Worm (Caenorhabditis elegans) whole organism, late embryonic: ENCODE data around the gene srj-40.

Source experiments
- C08G9.2 ChIP-seq: sonication (generic microtip); optimal IDR thresholded peaks from 2 replicates; lab custom pipeline; 2016; ENCODE audit warnings: mild to moderate bottlenecking, missing genetic modification characterization, moderate library complexity, missing compliant biosample characterization
- T23F11.4 ChIP-seq: fragments of 200-800 bp; sonication (Bioruptor generic); optimal IDR thresholded peaks from 2 replicates; lab custom pipeline; 2018; ENCODE audit warnings: mild to moderate bottlenecking, missing genetic modification characterization, missing compliant biosample characterization
- Y22D7AL.16 ChIP-seq: sonication (generic microtip); optimal IDR thresholded peaks from 2 replicates; lab custom pipeline; 2016; ENCODE audit warnings: missing genetic modification characterization, missing compliant biosample characterization
- ceh-18 ChIP-seq: sonication (generic microtip); optimal IDR thresholded peaks from 2 replicates; lab custom pipeline; 2016; ENCODE audit warnings: missing genetic modification characterization, missing compliant biosample characterization
- ceh-19 ChIP-seq: fragments of 200-800 bp; sonication (Bioruptor generic); optimal IDR thresholded peaks from 2 replicates; lab custom pipeline; 2018; ENCODE audit warnings: mild to moderate bottlenecking, missing genetic modification characterization, missing compliant biosample characterization
- ceh-24 ChIP-seq: sonication (generic microtip); optimal IDR thresholded peaks from 2 replicates; lab custom pipeline; 2016; ENCODE audit warnings: mild to moderate bottlenecking, missing genetic modification characterization, missing compliant biosample characterization
- ceh-30 ChIP-seq: fragments of 150-350 bp; optimal IDR thresholded peaks from 2 replicates; lab custom pipeline; 2014; ENCODE audit warnings: missing biosample characterization, missing genetic modification characterization
- ceh-31 ChIP-seq: sonication (generic microtip); optimal IDR thresholded peaks from 2 replicates; lab custom pipeline; 2016; ENCODE audit warnings: missing genetic modification characterization, missing compliant biosample characterization
- ceh-6 ChIP-seq: fragments of 200-800 bp; sonication (Bioruptor generic); optimal IDR thresholded peaks from 2 replicates; lab custom pipeline; 2018; ENCODE audit warnings: mild to moderate bottlenecking, missing genetic modification characterization, missing compliant biosample characterization
- dmd-4 ChIP-seq: sonication (generic microtip); optimal IDR thresholded peaks from 2 replicates; lab custom pipeline; 2016; ENCODE audit warnings: borderline replicate concordance, missing genetic modification characterization, missing compliant biosample characterization
- elt-2 ChIP-seq: sonication (generic microtip); optimal IDR thresholded peaks from 2 replicates; lab custom pipeline; 2016; ENCODE audit warnings: missing genetic modification reagents, missing genetic modification characterization, missing compliant biosample characterization
- elt-4 ChIP-seq: sonication (generic microtip); optimal IDR thresholded peaks from 2 replicates; lab custom pipeline; 2016; ENCODE audit warnings: missing genetic modification characterization, missing compliant biosample characterization
- ets-4 ChIP-seq: sonication (generic microtip); optimal IDR thresholded peaks from 2 replicates; lab custom pipeline; 2016; ENCODE audit warnings: missing genetic modification characterization, missing compliant biosample characterization
- fax-1 ChIP-seq: sonication (generic microtip); optimal IDR thresholded peaks from 2 replicates; lab custom pipeline; 2016; ENCODE audit warnings: missing genotype, missing genetic modification characterization, missing compliant biosample characterization
- fkh-10 ChIP-seq: fragments of 150-350 bp; optimal IDR thresholded peaks from 2 replicates; lab custom pipeline; 2014; ENCODE audit warnings: missing biosample characterization, missing genetic modification reagents, missing genetic modification characterization
- fkh-6 ChIP-seq: sonication (generic microtip); optimal IDR thresholded peaks from 2 replicates; lab custom pipeline; 2016; ENCODE audit warnings: missing genetic modification characterization, missing compliant biosample characterization
- hlh-15 ChIP-seq: sonication (generic microtip); optimal IDR thresholded peaks from 2 replicates; lab custom pipeline; 2016; ENCODE audit warnings: missing genetic modification characterization, missing compliant biosample characterization
- hlh-6 ChIP-seq: sonication (generic microtip); optimal IDR thresholded peaks from 2 replicates; lab custom pipeline; 2016; ENCODE audit warnings: missing genotype, missing genetic modification characterization, missing compliant biosample characterization
- hlh-8 ChIP-seq: sonication (generic microtip); optimal IDR thresholded peaks from 2 replicates; lab custom pipeline; 2016; ENCODE audit warnings: missing genotype, missing genetic modification characterization, missing compliant biosample characterization
- lim-6 ChIP-seq: sonication (generic microtip); optimal IDR thresholded peaks from 2 replicates; lab custom pipeline; 2016; ENCODE audit warnings: missing genetic modification characterization, missing compliant biosample characterization
- lin-11 ChIP-seq: fragments of 200-800 bp; sonication (Bioruptor generic); optimal IDR thresholded peaks from 2 replicates; lab custom pipeline; 2018; ENCODE audit warnings: mild to moderate bottlenecking, missing genetic modification characterization, missing compliant biosample characterization
- madf-2 ChIP-seq: sonication (generic microtip); optimal IDR thresholded peaks from 2 replicates; lab custom pipeline; 2017; ENCODE audit warnings: missing genetic modification characterization, missing compliant biosample characterization
- nhr-11 ChIP-seq: fragments of 150-350 bp; optimal IDR thresholded peaks from 2 replicates; lab custom pipeline; 2014; ENCODE audit warnings: missing biosample characterization, missing genetic modification characterization
- nhr-232 ChIP-seq: sonication (generic microtip); optimal IDR thresholded peaks from 2 replicates; lab custom pipeline; 2016; ENCODE audit warnings: missing genetic modification characterization, missing compliant biosample characterization
- pag-3 ChIP-seq: sonication (generic microtip); optimal IDR thresholded peaks from 2 replicates; lab custom pipeline; 2016; ENCODE audit warnings: missing compliant biosample characterization, missing genetic modification characterization, borderline replicate concordance
- pax-1 ChIP-seq: fragments of 150-350 bp; optimal IDR thresholded peaks from 2 replicates; lab custom pipeline; 2014; ENCODE audit warnings: missing biosample characterization, missing genetic modification characterization
- pha-2 ChIP-seq: sonication (generic microtip); optimal IDR thresholded peaks from 2 replicates; lab custom pipeline; 2017; ENCODE audit warnings: mild to moderate bottlenecking, missing genetic modification characterization, missing compliant biosample characterization
- ref-2 ChIP-seq: sonication (generic microtip); optimal IDR thresholded peaks from 2 replicates; lab custom pipeline; 2016; ENCODE audit warnings: missing genetic modification characterization, missing compliant biosample characterization
- rnt-1 ChIP-seq: sonication (generic microtip); optimal IDR thresholded peaks from 2 replicates; lab custom pipeline; 2016; ENCODE audit warnings: missing genetic modification characterization, missing compliant biosample characterization
- sox-2 ChIP-seq: fragments of 200-800 bp; sonication (Bioruptor generic); IDR thresholded peaks from 2 replicates; pipeline ENCODE4 v1.3.6; 2022; ENCODE audit warnings: missing genetic modification reagents, missing genetic modification characterization, missing compliant biosample characterization
- syd-9 ChIP-seq: sonication (generic microtip); optimal IDR thresholded peaks from 2 replicates; lab custom pipeline; 2016; ENCODE audit warnings: mild to moderate bottlenecking, missing genetic modification characterization, moderate library complexity, missing compliant biosample characterization
- unc-3 ChIP-seq, 2 experiments: fragments of 200-800 bp in 1 of 2; sonication (Bioruptor generic) in 1 of 2; sonication (generic microtip) in 1 of 2; conservative IDR thresholded peaks in 1 of 2; optimal IDR thresholded peaks in 1 of 2; 2 replicates each; pipeline versions ENCODE4 v1.3.6 to Lab custom; 2016 to 2022; ENCODE audit warnings: missing compliant biosample characterization in 2 of 2, missing genetic modification characterization in 2 of 2, missing genetic modification reagents in 1 of 2
- unc-42 ChIP-seq: sonication (generic microtip); optimal IDR thresholded peaks from 2 replicates; lab custom pipeline; 2016; ENCODE audit warnings: missing genotype, missing genetic modification characterization, missing compliant biosample characterization
- unc-86 ChIP-seq: sonication (generic microtip); optimal IDR thresholded peaks from 2 replicates; lab custom pipeline; 2016; ENCODE audit warnings: missing genetic modification characterization, missing compliant biosample characterization
- zip-5 ChIP-seq: sonication (generic microtip); optimal IDR thresholded peaks from 2 replicates; lab custom pipeline; 2016; ENCODE audit warnings: missing genetic modification characterization, missing compliant biosample characterization
- ztf-16 ChIP-seq: sonication (generic microtip); optimal IDR thresholded peaks from 2 replicates; lab custom pipeline; 2017; ENCODE audit warnings: missing genetic modification characterization, missing compliant biosample characterization

srj-40 gene

DNA sequence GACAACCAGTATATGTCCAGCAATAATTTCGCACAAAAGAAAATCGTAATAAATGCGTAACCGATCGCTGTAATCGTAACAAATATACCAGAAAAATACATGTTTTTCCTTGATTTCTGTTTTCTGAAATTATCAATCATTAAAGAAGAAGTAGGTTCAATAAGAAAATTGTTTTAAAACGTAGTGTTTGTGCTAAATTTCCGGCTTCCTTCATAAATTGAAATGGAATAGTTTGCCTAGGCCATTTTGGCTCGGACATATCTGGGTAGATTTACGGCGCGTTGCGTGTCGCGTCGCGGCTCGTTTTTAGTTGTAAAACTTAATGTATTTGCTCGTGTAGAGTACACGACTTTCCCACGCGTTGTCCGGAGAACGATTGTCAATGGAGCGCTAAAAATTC, 18.7 kb upstream of the srj-40 start, which contains the start of gene F38H12.5:
TSS of gene F38H12.5 (minus strand) at position 101 of the 400 bp plus-strand sequence.
- TF ChIP-seq hlh-8 (no peak), nhr-11 (tag; lab: Kevin White, UChicago) (no peak), ceh-6 (GFP tag; lab: Kevin White, UChicago) (no peak), zip-5 (tag; lab: Kevin White, UChicago) (no peak), unc-3 (GFP tag; conservative IDR thresholded peaks at IDR 0.05; lab: Robert Waterston, UW) (no peak), unc-3 (tag; optimal IDR thresholded peaks at IDR 0.05; lab: Kevin White, UChicago) (no peak), elt-2 (tag; lab: Kevin White, UChicago) (no peak), lim-6 (no peak), ceh-30 (tag; lab: Kevin White, UChicago) (no peak), pag-3 (tag; lab: Kevin White, UChicago) (no peak), hlh-6 (tag; lab: Kevin White, UChicago) (no peak), ztf-16 (tag; lab: Kevin White, UChicago) (no peak), C08G9.2 (tag; lab: Kevin White, UChicago) (no peak), fax-1 (tag; lab: Kevin White, UChicago) (no peak), unc-42 (tag; lab: Kevin White, UChicago) (no peak)

- no peak for TF ChIP-seq ets-4
- TF ChIP-seq T23F11.4 (GFP tag; lab: Kevin White, UChicago) = no peak
- no peak for TF ChIP-seq dmd-4 (tag; lab: Kevin White, UChicago)
- TF ChIP-seq ceh-18 = no peak
- TF ChIP-seq unc-42 (tag; lab: Kevin White, UChicago) = no peak
- TF ChIP-seq, all 69 proteins: peak for 0
These were observed 6.9 kb upstream of the srj-40 start, which contains the start of gene nhr-181 for ce11 chrV:4094740-4095139. TSS of gene nhr-181 (plus strand) at chrV:4095040.

- no peak for TF ChIP-seq pha-2 (tag; lab: Kevin White, UChicago)
- no peak for TF ChIP-seq unc-86 (tag; lab: Kevin White, UChicago)
- TF ChIP-seq syd-9 (tag; lab: Kevin White, UChicago) = no peak
- TF ChIP-seq ref-2 (tag; lab: Kevin White, UChicago) = no peak
- no peak for TF ChIP-seq ceh-18
- TF ChIP-seq unc-3 (GFP tag; conservative IDR thresholded peaks at IDR 0.05; lab: Robert Waterston, UW) = no peak
- no peak for TF ChIP-seq unc-3 (tag; optimal IDR thresholded peaks at IDR 0.05; lab: Kevin White, UChicago)
These were observed 2.6 kb downstream of the srj-40 start, which contains the start of gene srj-39 for ce11 chrV:4104298-4104697. TSS of gene srj-39 (plus strand) at chrV:4104598.

DNA sequence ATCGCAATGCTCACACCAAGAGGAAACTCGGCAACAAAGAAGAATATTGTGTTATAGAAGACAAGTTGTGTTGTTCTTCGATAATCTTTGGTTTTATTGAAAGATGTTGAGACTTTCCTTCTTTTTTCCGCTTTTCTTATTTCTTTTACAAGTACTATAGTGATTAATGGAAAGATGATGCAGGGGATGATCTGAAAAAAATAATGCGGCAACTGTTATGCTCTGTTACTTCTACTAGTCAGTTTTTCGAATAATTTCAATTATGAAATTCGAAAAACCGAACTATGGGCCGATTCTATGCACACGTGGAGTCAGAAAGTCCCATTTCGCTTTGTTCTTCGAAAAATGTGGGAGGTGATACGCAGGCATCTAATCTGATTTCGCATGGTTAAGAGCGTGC, 5.0 kb downstream of the srj-40 start:
- TF ChIP-seq elt-4 (tag; lab: Kevin White, UChicago) (no peak), lim-6 (no peak), fkh-10 (GFP tag; lab: Kevin White, UChicago) (no peak), pag-3 (tag; lab: Kevin White, UChicago) (no peak), zip-5 (tag; lab: Kevin White, UChicago) (no peak), sox-2 (no peak), fkh-6 (tag; lab: Kevin White, UChicago) (no peak), hlh-6 (tag; lab: Kevin White, UChicago) (no peak), lin-11 (tag; lab: Kevin White, UChicago) (no peak), ceh-18 (no peak), ceh-19 (GFP tag; lab: Kevin White, UChicago) (no peak), madf-2 (tag; lab: Kevin White, UChicago) (no peak), ceh-24 (tag; lab: Kevin White, UChicago) (no peak), syd-9 (tag; lab: Kevin White, UChicago) (no peak), T23F11.4 (GFP tag; lab: Kevin White, UChicago) (no peak)
- TF ChIP-seq, all 69 proteins: peak for 0

DNA sequence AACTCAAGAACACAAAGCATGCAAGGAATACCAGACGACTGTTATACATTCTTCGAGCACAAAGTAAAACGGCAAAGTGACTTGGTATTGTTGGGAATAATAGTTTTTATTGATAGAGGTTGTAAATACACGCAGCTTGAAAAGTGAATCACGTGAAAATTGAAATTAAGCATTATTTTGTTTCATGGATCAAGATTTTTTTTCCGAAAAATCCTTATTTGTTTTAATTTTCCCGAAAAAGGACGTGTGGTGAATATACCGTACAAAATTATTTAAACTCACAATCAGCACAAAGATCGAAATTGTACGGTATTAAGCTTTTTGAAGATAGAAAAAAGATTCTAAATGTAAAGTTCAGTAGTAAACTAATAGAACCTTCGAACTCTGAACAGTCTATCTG, 8.2 kb downstream of the srj-40 start, which contains the start of gene clc-18:
TSS of gene clc-18 (minus strand) at position 101 of the 400 bp plus-strand sequence.
- TF ChIP-seq Y22D7AL.16 (tag; lab: Kevin White, UChicago) (no peak), hlh-15 (tag; lab: Kevin White, UChicago) (no peak), unc-86 (tag; lab: Kevin White, UChicago) (no peak), nhr-232 (tag; lab: Kevin White, UChicago) (no peak), rnt-1 (tag; lab: Kevin White, UChicago) (no peak), ceh-31 (tag; lab: Kevin White, UChicago) (no peak), syd-9 (tag; lab: Kevin White, UChicago) (no peak), pax-1 (no peak), unc-42 (tag; lab: Kevin White, UChicago) (no peak)
